Worm (Caenorhabditis elegans) whole organism, young adult: ENCODE results near the gene C09G1.4.

ENCODE experiments used
- B0019.2 ChIP-seq: fragments of 200-800 bp; sonication (Bioruptor generic); conservative IDR thresholded peaks from 2 replicates; pipeline ENCODE4 v1.3.6; 2022; ENCODE audit warnings: missing genetic modification reagents, missing genetic modification characterization, missing compliant biosample characterization
- B0035.1 ChIP-seq: sonication (generic microtip); optimal IDR thresholded peaks from 2 replicates; lab custom pipeline; 2016; ENCODE audit warnings: missing genetic modification characterization, mild to moderate bottlenecking, missing compliant biosample characterization, missing genotype, missing genetic modification reagents
- B0261.1 ChIP-seq: sonication (generic microtip); optimal IDR thresholded peaks from 2 replicates; lab custom pipeline; 2016; ENCODE audit warnings: mild to moderate bottlenecking, missing genetic modification characterization, moderate library complexity, missing compliant biosample characterization
- F23B12.7 ChIP-seq: sonication (generic microtip); optimal IDR thresholded peaks from 2 replicates; lab custom pipeline; 2017; ENCODE audit warnings: missing genetic modification characterization, mild to moderate bottlenecking, missing compliant biosample characterization, antibody characterized with exemption, moderate library complexity; ENCODE audit not compliant: insufficient read depth
- F39B2.1 ChIP-seq: fragments of 200-800 bp; sonication (Bioruptor generic); IDR thresholded peaks from 2 replicates; pipeline ENCODE4 v1.3.6; 2022; ENCODE audit warnings: missing genetic modification reagents, missing genetic modification characterization, missing compliant biosample characterization
- K12H6.12 ChIP-seq: fragments of 200-800 bp; sonication (Bioruptor generic); optimal IDR thresholded peaks from 2 replicates; lab custom pipeline; 2018; ENCODE audit warnings: mild to moderate bottlenecking, missing genetic modification characterization, missing compliant biosample characterization
- T26A5.8 ChIP-seq: sonication (generic microtip); optimal IDR thresholded peaks from 2 replicates; lab custom pipeline; 2016; ENCODE audit warnings: missing genetic modification characterization, missing compliant biosample characterization
- Y56A3A.18 ChIP-seq: fragments of 200-800 bp; sonication (Bioruptor generic); IDR thresholded peaks from 2 replicates; pipeline ENCODE4 v1.3.6; 2022; ENCODE audit warnings: missing genetic modification reagents, missing genetic modification characterization, missing compliant biosample characterization
- Y67H2A.10 ChIP-seq: fragments of 200-800 bp; sonication (Bioruptor generic); conservative IDR thresholded peaks from 2 replicates; pipeline ENCODE4 v1.3.6; 2022; ENCODE audit warnings: missing genetic modification reagents, missing genetic modification characterization, missing compliant biosample characterization
- Y95B8A.8 ChIP-seq: fragments of 200-800 bp; sonication (Bioruptor generic); IDR thresholded peaks from 2 replicates; pipeline ENCODE4 v1.3.6; 2022; ENCODE audit warnings: missing genetic modification reagents, missing genetic modification characterization, missing compliant biosample characterization
- ZK185.1 ChIP-seq: sonication (generic microtip); optimal IDR thresholded peaks from 2 replicates; lab custom pipeline; 2016; ENCODE audit warnings: mild to moderate bottlenecking, missing genetic modification characterization, missing compliant biosample characterization; ENCODE audit not compliant: poor library complexity, severe bottlenecking
- ama-1 ChIP-seq, 3 experiments: fragments of 150-350 bp in 1 of 3; sonication (generic microtip) in 2 of 3; optimal IDR thresholded peaks; 2 replicates each; lab custom pipeline; 2014 to 2018; ENCODE audit warnings: missing biosample characterization in 2 of 3, missing genetic modification characterization in 2 of 3, missing genetic modification reagents in 2 of 3
- aptf-3 ChIP-seq: fragments of 200-800 bp; sonication (Bioruptor generic); IDR thresholded peaks from 2 replicates; pipeline ENCODE4 v1.3.6; 2022; ENCODE audit warnings: missing genetic modification characterization, missing compliant biosample characterization
- athp-1 ChIP-seq: sonication (generic microtip); optimal IDR thresholded peaks from 2 replicates; lab custom pipeline; 2017; ENCODE audit warnings: mild to moderate bottlenecking, missing genetic modification characterization, missing compliant biosample characterization
- bed-2 ChIP-seq: fragments of 200-800 bp; sonication (Bioruptor generic); IDR thresholded peaks from 2 replicates; pipeline ENCODE4 v1.3.6; 2022; ENCODE audit warnings: missing genetic modification reagents, missing genetic modification characterization, missing compliant biosample characterization
- ccch-3 ChIP-seq: fragments of 200-800 bp; sonication (Bioruptor generic); optimal IDR thresholded peaks from 2 replicates; lab custom pipeline; 2018; ENCODE audit warnings: mild to moderate bottlenecking, missing genetic modification characterization, missing compliant biosample characterization
- cebp-2 ChIP-seq: fragments of 200-800 bp; sonication (Bioruptor generic); IDR thresholded peaks from 2 replicates; pipeline ENCODE4 v1.3.6; 2022; ENCODE audit warnings: missing genetic modification characterization, missing compliant biosample characterization
- ceh-91 ChIP-seq: fragments of 200-800 bp; sonication (Bioruptor generic); IDR thresholded peaks from 2 replicates; pipeline ENCODE4 v1.3.6; 2022; ENCODE audit warnings: missing genetic modification reagents, missing genetic modification characterization, missing compliant biosample characterization
- die-1 ChIP-seq: sonication (generic microtip); optimal IDR thresholded peaks from 2 replicates; lab custom pipeline; 2016; ENCODE audit warnings: missing genotype, mild to moderate bottlenecking, missing genetic modification characterization, missing compliant biosample characterization
- dpl-1 ChIP-seq: fragments of 150-350 bp; optimal IDR thresholded peaks from 2 replicates; lab custom pipeline; 2014; ENCODE audit warnings: missing biosample characterization, missing genetic modification reagents, missing genetic modification characterization
- egrh-3 ChIP-seq: fragments of 200-800 bp; sonication (Bioruptor generic); IDR thresholded peaks from 2 replicates; pipeline ENCODE4 v1.3.6; 2022; ENCODE audit warnings: missing genetic modification reagents, missing genetic modification characterization, missing compliant biosample characterization
- hlh-12 ChIP-seq: sonication (generic microtip); optimal IDR thresholded peaks from 2 replicates; lab custom pipeline; 2016; ENCODE audit warnings: missing genetic modification characterization, missing compliant biosample characterization
- hmg-20 ChIP-seq: fragments of 200-800 bp; sonication (Bioruptor generic); IDR thresholded peaks from 2 replicates; pipeline ENCODE4 v1.3.6; 2022; ENCODE audit warnings: missing genetic modification reagents, missing genetic modification characterization, missing compliant biosample characterization
- let-607 ChIP-seq, 2 experiments: fragments of 200-800 bp in 1 of 2; sonication (Bioruptor generic) in 1 of 2; sonication (generic microtip) in 1 of 2; optimal IDR thresholded peaks; 2 replicates each; lab custom pipeline; 2016 to 2018; ENCODE audit warnings: mild to moderate bottlenecking in 2 of 2, missing compliant biosample characterization in 2 of 2, missing genetic modification characterization in 2 of 2, moderate library complexity in 2 of 2, missing genotype in 1 of 2
- lin-26 ChIP-seq: fragments of 200-800 bp; sonication (Bioruptor generic); IDR thresholded peaks from 2 replicates; pipeline ENCODE4 v1.3.6; 2022; ENCODE audit warnings: missing genetic modification reagents, missing genetic modification characterization, missing compliant biosample characterization
- lin-35 ChIP-seq, 3 experiments: fragments of 150-350 bp in 2 of 3; sonication (generic microtip) in 1 of 3; optimal IDR thresholded peaks; 2 replicates each; lab custom pipeline; 2014 to 2018; ENCODE audit warnings: missing biosample characterization in 3 of 3, missing genetic modification characterization in 3 of 3, missing genetic modification reagents in 3 of 3
- lsl-1 ChIP-seq: fragments of 200-800 bp; sonication (Bioruptor generic); optimal IDR thresholded peaks from 2 replicates; lab custom pipeline; 2018; ENCODE audit warnings: mild to moderate bottlenecking, missing genetic modification characterization, moderate library complexity, missing compliant biosample characterization
- madf-3 ChIP-seq: fragments of 200-800 bp; sonication (Bioruptor generic); IDR thresholded peaks from 2 replicates; pipeline ENCODE4 v1.3.6; 2022; ENCODE audit warnings: missing genetic modification reagents, missing genetic modification characterization, missing compliant biosample characterization
- madf-6 ChIP-seq: fragments of 200-800 bp; sonication (Bioruptor generic); IDR thresholded peaks from 2 replicates; pipeline ENCODE4 v1.3.6; 2022; ENCODE audit warnings: missing genetic modification reagents, missing genetic modification characterization, missing compliant biosample characterization
- madf-8 ChIP-seq: fragments of 200-800 bp; sonication (Bioruptor generic); conservative IDR thresholded peaks from 2 replicates; pipeline ENCODE4 v1.3.6; 2022; ENCODE audit warnings: missing genetic modification reagents, missing genetic modification characterization, missing compliant biosample characterization
- mcd-1 ChIP-seq: fragments of 200-800 bp; sonication (Bioruptor generic); IDR thresholded peaks from 2 replicates; pipeline ENCODE4 v1.3.6; 2022; ENCODE audit warnings: missing genetic modification reagents, missing genetic modification characterization, missing compliant biosample characterization
- mel-28 ChIP-seq: sonication (generic microtip); optimal IDR thresholded peaks from 2 replicates; lab custom pipeline; 2016; ENCODE audit warnings: borderline replicate concordance, mild to moderate bottlenecking, missing genetic modification characterization, missing compliant biosample characterization
- mes-4 ChIP-seq: sonication (generic microtip); optimal IDR thresholded peaks from 2 replicates; lab custom pipeline; 2016; ENCODE audit warnings: missing genotype, missing genetic modification characterization, missing compliant biosample characterization
- nfyb-1 ChIP-seq: fragments of 200-800 bp; sonication (Bioruptor generic); IDR thresholded peaks from 2 replicates; pipeline ENCODE4 v1.3.6; 2022; ENCODE audit warnings: missing genetic modification reagents, missing genetic modification characterization, missing compliant biosample characterization
- nhr-120 ChIP-seq: fragments of 200-800 bp; sonication (Bioruptor generic); IDR thresholded peaks from 2 replicates; pipeline ENCODE4 v1.3.6; 2022; ENCODE audit warnings: missing genetic modification characterization, missing compliant biosample characterization
- nhr-90 ChIP-seq: sonication (generic microtip); optimal IDR thresholded peaks from 2 replicates; lab custom pipeline; 2016; ENCODE audit warnings: missing genotype, mild to moderate bottlenecking, missing genetic modification characterization, missing compliant biosample characterization
- pbrm-1 ChIP-seq: fragments of 200-800 bp; sonication (Bioruptor generic); IDR thresholded peaks from 2 replicates; pipeline ENCODE4 v1.3.6; 2022; ENCODE audit warnings: missing genetic modification reagents, missing genetic modification characterization, missing compliant biosample characterization
- rcor-1 ChIP-seq: fragments of 200-800 bp; sonication (Bioruptor generic); IDR thresholded peaks from 2 replicates; pipeline ENCODE4 v1.3.6; 2022; ENCODE audit warnings: missing genetic modification reagents, missing genetic modification characterization, missing compliant biosample characterization
- rec-8 ChIP-seq, 2 experiments: sonication (generic microtip); optimal IDR thresholded peaks; 2 replicates each; lab custom pipeline; 2016; ENCODE audit warnings: mild to moderate bottlenecking in 2 of 2, missing genetic modification characterization in 2 of 2, missing genetic modification reagents in 2 of 2, missing genotype in 2 of 2, missing biosample characterization in 1 of 2, missing compliant biosample characterization in 1 of 2, moderate library complexity in 1 of 2
- rpc-1 ChIP-seq, 2 experiments: fragments of 150-350 bp in 1 of 2; sonication (generic microtip) in 1 of 2; optimal IDR thresholded peaks; 2 replicates each; lab custom pipeline; 2014 to 2018; ENCODE audit warnings: missing biosample characterization in 1 of 2, missing genetic modification characterization in 1 of 2, missing genetic modification reagents in 1 of 2, missing genotype in 1 of 2
- snpc-3.4 ChIP-seq: sonication (generic microtip); optimal IDR thresholded peaks from 2 replicates; lab custom pipeline; 2017; ENCODE audit warnings: missing genetic modification characterization, mild to moderate bottlenecking, missing compliant biosample characterization, antibody characterized with exemption, moderate library complexity, missing genotype, missing genetic modification reagents
- sptf-2 ChIP-seq: fragments of 200-800 bp; sonication (Bioruptor generic); optimal IDR thresholded peaks from 2 replicates; lab custom pipeline; 2018; ENCODE audit warnings: mild to moderate bottlenecking, missing genetic modification characterization, missing compliant biosample characterization
- tbx-9 ChIP-seq: sonication (generic microtip); optimal IDR thresholded peaks from 2 replicates; lab custom pipeline; 2016; ENCODE audit warnings: borderline replicate concordance, missing genetic modification characterization, inconsistent platforms, missing compliant biosample characterization
- unc-130 ChIP-seq: sonication (generic microtip); optimal IDR thresholded peaks from 2 replicates; lab custom pipeline; 2016; ENCODE audit warnings: missing genetic modification reagents, missing genetic modification characterization, missing compliant biosample characterization
- unc-62 ChIP-seq: fragments of 150-350 bp; optimal IDR thresholded peaks from 2 replicates; lab custom pipeline; 2014; ENCODE audit warnings: missing biosample characterization, missing genetic modification reagents, missing genetic modification characterization
- zfh-2 ChIP-seq: fragments of 200-800 bp; sonication (Bioruptor generic); conservative IDR thresholded peaks from 2 replicates; pipeline ENCODE4 v1.3.6; 2022; ENCODE audit warnings: missing genetic modification reagents, missing genetic modification characterization, missing compliant biosample characterization
- ztf-25 ChIP-seq: fragments of 200-800 bp; sonication (Bioruptor generic); IDR thresholded peaks from 2 replicates; pipeline ENCODE4 v1.3.6; 2022; ENCODE audit warnings: missing genetic modification reagents, missing genetic modification characterization, missing compliant biosample characterization
- ztf-6 ChIP-seq: fragments of 200-800 bp; sonication (Bioruptor generic); IDR thresholded peaks from 2 replicates; pipeline ENCODE4 v1.3.6; 2022; ENCODE audit warnings: missing genetic modification reagents, missing genetic modification characterization, missing compliant biosample characterization

Gene C09G1.4

ce11 chrX:16024558-16024957, 18.1 kb upstream of the C09G1.4 start:
- TF ChIP-seq ama-1 (optimal IDR thresholded peaks at IDR 0.05; lab: Kevin White, UChicago) (no peak), ama-1 (GFP tag; optimal IDR thresholded peaks at IDR 0.05; lab: Kevin White, UChicago) (no peak), nhr-120 (no peak), rcor-1 (GFP tag; lab: Robert Waterston, UW) (0 out of 2 replicates have a peak, but pooled peaks have one; percentile 11), cebp-2 (GFP tag; lab: Robert Waterston, UW) (no peak), ztf-6 (GFP tag; lab: Robert Waterston, UW) (no peak), K12H6.12 (tag; lab: Kevin White, UChicago) (peak; percentile 70), snpc-3.4 (tag; lab: Kevin White, UChicago) (no peak), hlh-12 (tag; lab: Kevin White, UChicago) (no peak), lin-26 (GFP tag; lab: Robert Waterston, UW) (no peak), madf-8 (GFP tag; lab: Robert Waterston, UW) (no peak), B0261.1 (tag; lab: Kevin White, UChicago) (no peak), egrh-3 (GFP tag; lab: Robert Waterston, UW) (peak; percentile 57; the same call in 1 of the 2 replicates), ccch-3 (GFP tag; lab: Kevin White, UChicago) (no peak), Y67H2A.10 (GFP tag; lab: Robert Waterston, UW) (no peak), ztf-25 (no peak), mcd-1 (GFP tag; lab: Robert Waterston, UW) (peak; percentile 59), lsl-1 (no peak), pbrm-1 (GFP tag; lab: Robert Waterston, UW) (no peak), ceh-91 (GFP tag; lab: Robert Waterston, UW) (no peak), Y95B8A.8 (GFP tag; lab: Robert Waterston, UW) (no peak), rpc-1 (optimal IDR thresholded peaks at IDR 0.05; lab: Kevin White, UChicago) (no peak), rpc-1 (tag; optimal IDR thresholded peaks at IDR 0.05; lab: Kevin White, UChicago) (no peak), ZK185.1 (tag; lab: Kevin White, UChicago) (no peak), let-607 (tag; optimal IDR thresholded peaks at IDR 0.05; lab: Kevin White, UChicago) (peak in 1 of 2 experiments; percentile 61), rec-8 (tag; optimal IDR thresholded peaks at IDR 0.05; lab: Kevin White, UChicago) (no peak), madf-3 (GFP tag; lab: Robert Waterston, UW) (no peak), mes-4 (tag; lab: Kevin White, UChicago) (no peak), aptf-3 (GFP tag; lab: Robert Waterston, UW) (no peak), athp-1 (tag; lab: Kevin White, UChicago) (no peak), unc-130 (no peak), F23B12.7 (tag; lab: Kevin White, UChicago) (no peak), tbx-9 (tag; lab: Kevin White, UChicago) (no peak), T26A5.8 (tag; lab: Kevin White, UChicago) (no peak), zfh-2 (GFP tag; lab: Robert Waterston, UW) (peak; percentile 98), nfyb-1 (GFP tag; lab: Robert Waterston, UW) (peak; percentile 82), B0035.1 (no peak), lin-35 (GFP tag; optimal IDR thresholded peaks at IDR 0.05; lab: Kevin White, UChicago) (no peak), bed-2 (no peak), Y56A3A.18 (peak; percentile 72; the same call in 1 of the 2 replicates), sptf-2 (no peak), dpl-1 (GFP tag; lab: Kevin White, UChicago) (no peak), B0019.2 (GFP tag; lab: Robert Waterston, UW) (no peak), unc-62 (GFP tag; lab: Kevin White, UChicago) (no peak), nhr-90 (tag; lab: Kevin White, UChicago) (no peak), die-1 (no peak), mel-28 (tag; lab: Kevin White, UChicago) (no peak), hmg-20 (GFP tag; lab: Robert Waterston, UW) (no peak), F39B2.1 (GFP tag; lab: Robert Waterston, UW) (no peak), madf-6 (GFP tag; lab: Robert Waterston, UW) (no peak)
